Fruit fly (Drosophila melanogaster) S2 (cell line): ENCODE data around the gene CG6144.

Experiments
- CG8478 ChIP-seq: fragments of >200 bp; optimal IDR thresholded peaks from 2 replicates; lab custom pipeline; 2018
- CTCF ChIP-seq, 2 experiments: fragments of >200 bp; optimal IDR thresholded peaks; 2 replicates each; lab custom pipeline; 2018

CG6144 gene

dm6 chr2L:10510088-10510487, 21.6 kb downstream of the CG6144 start, which contains the start of gene CG7384:
Gene CG7384 (minus strand): TSS chr2L:10510453.
- no peak for TF ChIP-seq CG8478 (lab: Kevin White, UChicago)
- no peak for TF ChIP-seq CTCF (optimal IDR thresholded peaks at IDR 0.05; lab: Kevin White, UChicago)

DNA sequence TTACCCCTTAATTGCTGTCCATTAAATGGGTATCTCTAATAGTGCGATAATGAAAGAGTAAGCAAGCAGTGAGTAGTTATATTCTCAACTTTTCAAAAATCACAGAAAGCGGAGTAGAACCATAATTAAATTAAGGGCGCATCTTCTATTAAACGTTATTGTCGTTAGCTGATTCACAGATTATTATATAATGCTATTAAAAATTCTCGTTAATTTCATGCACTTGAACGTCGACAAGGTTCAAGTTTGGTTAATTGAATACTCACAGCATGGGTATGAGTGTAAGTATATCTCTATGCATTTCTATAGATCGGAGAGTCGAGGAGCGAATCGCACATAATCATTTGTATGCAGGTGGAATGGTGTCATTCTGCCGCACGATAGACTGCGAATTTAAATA, 22.3 kb downstream of the CG6144 start:
- TF ChIP-seq CG8478 (lab: Kevin White, UChicago) (no peak), CTCF (optimal IDR thresholded peaks at IDR 0.05; lab: Kevin White, UChicago) (no peak)

DNA sequence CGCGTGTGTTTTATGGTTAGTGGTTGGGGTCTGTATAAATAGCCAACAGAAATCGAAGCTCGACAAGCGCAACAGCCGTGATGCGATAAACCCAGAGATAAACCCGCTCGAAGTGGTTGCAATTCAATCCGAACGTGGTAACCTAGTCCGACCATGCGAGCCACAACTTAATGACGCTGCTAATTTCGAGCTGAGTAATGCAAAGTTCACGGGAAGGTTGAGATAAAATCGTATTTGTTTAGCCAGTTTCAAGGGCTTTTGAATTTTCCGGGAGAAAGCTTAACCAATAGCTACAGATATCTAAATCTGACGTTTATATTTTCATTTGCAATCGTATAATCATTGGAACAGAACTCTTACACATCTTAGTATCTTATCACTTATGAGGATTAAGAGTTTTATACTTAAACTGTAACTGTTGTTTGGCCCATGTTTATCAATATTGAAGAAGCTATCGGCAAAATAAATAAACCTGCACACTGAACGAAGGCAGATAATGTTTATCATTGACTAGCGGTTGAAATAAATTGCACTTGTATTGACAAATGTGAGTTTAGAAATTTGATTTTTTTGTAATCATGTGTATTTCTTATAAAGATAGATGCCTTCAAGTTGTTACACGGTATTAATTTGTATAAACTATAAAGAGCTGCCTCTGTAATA, 25.5 kb downstream of the CG6144 start:
- TF ChIP-seq CTCF (optimal IDR thresholded peaks at IDR 0.05; lab: Kevin White, UChicago) (no peak), CG8478 (lab: Kevin White, UChicago) (no peak)

- TF ChIP-seq CTCF (optimal IDR thresholded peaks at IDR 0.05; lab: Kevin White, UChicago) = no peak
- TF ChIP-seq CG8478 (lab: Kevin White, UChicago) = no peak
Observed at dm6 chr2L:10514586-10515137, 26.2 kb downstream of the CG6144 start.

- TF ChIP-seq CTCF (optimal IDR thresholded peaks at IDR 0.05; lab: Kevin White, UChicago) (no peak), CG8478 (lab: Kevin White, UChicago) (no peak)
Observed at dm6 chr2L:10515553-10516174, 27.2 kb downstream of the CG6144 start.

dm6 chr2L:10516470-10517048, 28.1 kb downstream of the CG6144 start:
- TF ChIP-seq CG8478 (lab: Kevin White, UChicago) (no peak), CTCF (optimal IDR thresholded peaks at IDR 0.05; lab: Kevin White, UChicago) (no peak)

dm6 chr2L:10517085-10517484, 28.6 kb downstream of the CG6144 start, which contains the start of the genes Fatp1 and Lrr47:
Gene Fatp1 (minus strand): TSS chr2L:10517218.
Gene Lrr47 (plus strand): TSS chr2L:10517335.
- TF ChIP-seq CG8478 (lab: Kevin White, UChicago) (no peak), CTCF (optimal IDR thresholded peaks at IDR 0.05; lab: Kevin White, UChicago) (peak; percentile 13 to 15)

- no peak for TF ChIP-seq CG8478 (lab: Kevin White, UChicago)
- no peak for TF ChIP-seq CTCF (optimal IDR thresholded peaks at IDR 0.05; lab: Kevin White, UChicago)
Observed at dm6 chr2L:10519225-10519624, 30.7 kb downstream of the CG6144 start.

dm6 chr2L:10522174-10522893, 33.8 kb downstream of the CG6144 start:
- TF ChIP-seq CTCF (optimal IDR thresholded peaks at IDR 0.05; lab: Kevin White, UChicago) (no peak), CG8478 (lab: Kevin White, UChicago) (no peak)

DNA sequence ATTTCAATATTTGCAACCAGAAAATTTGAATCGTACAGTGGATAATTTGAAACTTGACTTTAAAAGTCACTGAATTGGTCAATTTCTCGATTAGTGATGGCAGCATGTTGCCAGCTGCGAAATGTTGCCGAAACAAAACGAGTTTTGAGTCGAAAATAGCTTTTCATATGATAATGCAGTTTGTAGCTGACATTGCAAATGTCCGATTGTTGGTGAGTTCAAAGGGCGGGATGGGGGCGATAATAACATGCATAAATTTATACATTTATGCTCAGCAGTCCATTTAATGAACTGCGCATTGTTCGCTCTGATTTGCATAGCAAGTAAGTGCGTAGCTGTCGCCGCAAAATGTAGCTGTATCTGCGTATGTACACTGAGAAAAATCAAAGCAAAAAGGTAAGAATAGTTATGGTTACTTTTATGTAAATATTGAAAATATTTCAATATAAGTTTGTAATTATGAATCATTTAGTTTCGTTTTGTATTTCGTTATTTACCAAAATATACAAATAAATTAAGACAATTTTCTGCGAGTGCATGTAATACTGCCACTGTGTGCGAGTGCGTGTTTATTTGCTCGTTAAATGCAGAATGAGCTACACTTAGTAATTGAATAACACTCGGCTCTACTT, 38.6 kb downstream of the CG6144 start, which contains the start of gene Lip4:
Lip4 (plus strand) TSS at position 620 of the 632 bp plus-strand sequence.
- no peak for TF ChIP-seq CG8478 (lab: Kevin White, UChicago)
- TF ChIP-seq CTCF (optimal IDR thresholded peaks at IDR 0.05; lab: Kevin White, UChicago) = no peak

dm6 chr2L:10528984-10529383, 40.5 kb downstream of the CG6144 start:
- no peak for TF ChIP-seq CTCF (optimal IDR thresholded peaks at IDR 0.05; lab: Kevin White, UChicago)
- TF ChIP-seq CG8478 (lab: Kevin White, UChicago) = no peak

dm6 chr2L:10530089-10530488, 41.6 kb downstream of the CG6144 start:
- TF ChIP-seq CTCF (optimal IDR thresholded peaks at IDR 0.05; lab: Kevin White, UChicago) (no peak), CG8478 (lab: Kevin White, UChicago) (no peak)

dm6 chr2L:10531521-10531920, 43.0 kb downstream of the CG6144 start, which contains the start of gene CG18301:
Gene CG18301 (plus strand): TSS chr2L:10531821.
- TF ChIP-seq CTCF (optimal IDR thresholded peaks at IDR 0.05; lab: Kevin White, UChicago) (no peak), CG8478 (lab: Kevin White, UChicago) (no peak)

- TF ChIP-seq CG8478 (lab: Kevin White, UChicago) = no peak
- no peak for TF ChIP-seq CTCF (optimal IDR thresholded peaks at IDR 0.05; lab: Kevin White, UChicago)
Observed at dm6 chr2L:10534022-10534421, 45.5 kb downstream of the CG6144 start, which contains the start of gene CG18302. Gene CG18302 (plus strand): TSS chr2L:10534322.
